Fruit fly (Drosophila melanogaster) whole organism, prepupa: ENCODE measurements around the gene TfIIS.

Experiments used
- Blimp-1 ChIP-seq: fragments of 200-800 bp; sonication (Bioruptor generic); optimal IDR thresholded peaks from 3 replicates; lab custom pipeline; 2017; ENCODE audit warnings: missing biosample characterization, missing genetic modification characterization, mild to moderate bottlenecking, moderate library complexity, missing genetic modification reagents
- CG15336 ChIP-seq: fragments of 200-800 bp; sonication (Bioruptor generic); IDR thresholded peaks from 2 replicates; pipeline ENCODE4 v1.3.6; 2022; ENCODE audit warnings: missing biosample characterization, missing genetic modification characterization
- CG6808 ChIP-seq: fragments of 200-800 bp; sonication (Bioruptor generic); optimal IDR thresholded peaks from 3 replicates; lab custom pipeline; 2017; ENCODE audit warnings: missing biosample characterization, missing genetic modification characterization, mild to moderate bottlenecking, moderate library complexity, missing genetic modification reagents
- Eip93F ChIP-seq: fragments of 200-800 bp; sonication (Bioruptor generic); optimal IDR thresholded peaks from 2 replicates; lab custom pipeline; 2016; ENCODE audit warnings: missing biosample characterization, mild to moderate bottlenecking, missing genetic modification characterization
- Lpt ChIP-seq: fragments of 200-800 bp; sonication (Bioruptor generic); optimal IDR thresholded peaks from 3 replicates; lab custom pipeline; 2016; ENCODE audit warnings: missing biosample characterization, missing genetic modification characterization
- dac ChIP-seq: fragments of 200-800 bp; sonication (Bioruptor generic); optimal IDR thresholded peaks from 2 replicates; lab custom pipeline; 2017; ENCODE audit warnings: missing biosample characterization, mild to moderate bottlenecking, missing genetic modification characterization
- fkh ChIP-seq: fragments of 200-800 bp; sonication (Bioruptor generic); optimal IDR thresholded peaks from 3 replicates; lab custom pipeline; 2017; ENCODE audit warnings: missing biosample characterization, mild to moderate bottlenecking, missing genetic modification characterization, moderate library complexity
- lz ChIP-seq: fragments of 200-800 bp; sonication (Bioruptor generic); optimal IDR thresholded peaks from 3 replicates; lab custom pipeline; 2016; ENCODE audit warnings: missing biosample characterization, missing genetic modification characterization
- pdm3 ChIP-seq: fragments of 200-800 bp; sonication (Bioruptor generic); optimal IDR thresholded peaks from 3 replicates; lab custom pipeline; 2016; ENCODE audit warnings: missing biosample characterization, missing genetic modification characterization

dm6 chr2L:15070216-15070615, 9.7 kb upstream of the TfIIS start, which contains the start of gene vig:
- no peak for TF ChIP-seq Eip93F
- TF ChIP-seq pdm3 (GFP tag; lab: Kevin White, UChicago): no peak
- no peak for TF ChIP-seq Blimp-1 (GFP tag; lab: Kevin White, UChicago)
- no peak for TF ChIP-seq CG15336
- no peak for TF ChIP-seq lz (GFP tag; lab: Kevin White, UChicago)
- no peak for TF ChIP-seq fkh (GFP tag; lab: Kevin White, UChicago)
- no peak for TF ChIP-seq CG6808
- no peak for TF ChIP-seq dac (GFP tag; lab: Kevin White, UChicago)
- no peak for TF ChIP-seq Lpt (GFP tag; lab: Kevin White, UChicago)
